Fruit fly (Drosophila melanogaster): ENCODE results near the gene Msr-110.

Gene Msr-110

DNA sequence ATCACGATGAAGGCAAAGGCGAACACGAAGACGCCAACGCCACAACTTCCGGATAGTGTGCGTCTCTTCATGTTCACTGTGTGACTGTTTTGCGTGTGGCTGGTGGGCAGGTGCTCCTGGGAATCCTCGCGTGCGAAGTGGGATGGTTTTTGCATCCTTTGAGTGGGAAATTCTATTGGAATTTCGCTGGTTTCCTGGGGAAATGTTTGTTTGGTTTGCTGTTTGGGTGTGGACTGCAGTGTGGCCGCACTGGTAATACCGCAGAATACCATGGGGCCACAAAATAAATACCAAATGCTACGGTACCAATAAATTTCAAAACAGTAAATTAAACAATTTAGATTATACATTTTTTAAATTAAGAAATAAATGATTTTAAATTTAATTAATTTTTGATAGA, 15.8 kb downstream of the Msr-110 start, which contains the start of gene sinu (continued):
- peak; percentile 71 for TF ChIP-seq CG4617 (GFP tag; optimal IDR thresholded peaks at IDR 0.05; ENCODE audit: borderline replicate concordance)
- no peak for TF ChIP-seq hth (optimal IDR thresholded peaks at IDR 0.05)
- TF ChIP-seq CG12391 (tag; optimal IDR thresholded peaks at IDR 0.05): no peak
- no peak for TF ChIP-seq CG12942 (GFP tag; optimal IDR thresholded peaks at IDR 0.05)
- peak; percentile 64 for TF ChIP-seq stwl (tag; optimal IDR thresholded peaks at IDR 0.05)
- no peak for TF ChIP-seq Lim3 (GFP tag; IDR thresholded peaks at IDR 0.05)
- no peak for TF ChIP-seq Hmr (GFP tag; optimal IDR thresholded peaks at IDR 0.05)
- TF ChIP-seq mam (GFP tag; optimal IDR thresholded peaks at IDR 0.05): no peak
- no peak for TF ChIP-seq CG10565 (GFP tag; optimal IDR thresholded peaks at IDR 0.05)
- TF ChIP-seq vnd (GFP tag; IDR thresholded peaks at IDR 0.05; ENCODE audit: partially characterized antibody): no peak
- no peak for TF ChIP-seq CG17912 (GFP tag; optimal IDR thresholded peaks at IDR 0.05)
- TF ChIP-seq Ets65A (GFP tag): no peak
- no peak for TF ChIP-seq CG13624 (GFP tag; optimal IDR thresholded peaks at IDR 0.05)
- no peak for TF ChIP-seq al (GFP tag; IDR thresholded peaks at IDR 0.05)
- TF ChIP-seq Poxn (GFP tag; IDR thresholded peaks at IDR 0.05): no peak
- TF ChIP-seq Dp (GFP tag; optimal IDR thresholded peaks at IDR 0.05): peak; percentile 17
- no peak for TF ChIP-seq ara (GFP tag; IDR thresholded peaks at IDR 0.05)
- TF ChIP-seq CrebB (tag; optimal IDR thresholded peaks at IDR 0.05): no peak
- TF ChIP-seq maf-S (GFP tag; optimal IDR thresholded peaks at IDR 0.05): no peak
- TF ChIP-seq CG11695 (GFP tag; IDR thresholded peaks at IDR 0.05): no peak
- TF ChIP-seq slou (GFP tag; optimal IDR thresholded peaks at IDR 0.05): no peak
- TF ChIP-seq CG1233 (GFP tag; optimal IDR thresholded peaks at IDR 0.05): no peak
- no peak for TF ChIP-seq CG13894 (tag; optimal IDR thresholded peaks at IDR 0.05)
- no peak for TF ChIP-seq NC2α (GFP tag; optimal IDR thresholded peaks at IDR 0.05)
- no peak for TF ChIP-seq gt (GFP tag; IDR thresholded peaks at IDR 0.05)
- TF ChIP-seq CG4820 (GFP tag; optimal IDR thresholded peaks at IDR 0.05): no peak
- TF ChIP-seq D (optimal IDR thresholded peaks at IDR 0.05): no peak
- no peak for TF ChIP-seq D (GFP tag; optimal IDR thresholded peaks at IDR 0.05)
- no peak for TF ChIP-seq CG17328 (GFP tag; IDR thresholded peaks at IDR 0.05)
- TF ChIP-seq MBD-R2 (GFP tag; IDR thresholded peaks at IDR 0.05): peak; percentile 61
- TF ChIP-seq Dbx (GFP tag; IDR thresholded peaks at IDR 0.05): no peak
- no peak for TF ChIP-seq CG15011 (GFP tag; optimal IDR thresholded peaks at IDR 0.05)
- no peak for TF ChIP-seq D19A (tag; optimal IDR thresholded peaks at IDR 0.05)
- no peak for TF ChIP-seq CG6272 (GFP tag; IDR thresholded peaks at IDR 0.05)
- TF ChIP-seq CG11560 (tag; IDR thresholded peaks at IDR 0.05): no peak
- TF ChIP-seq dysf (GFP tag; IDR thresholded peaks at IDR 0.05): no peak
- TF ChIP-seq MESR4 (GFP tag; optimal IDR thresholded peaks at IDR 0.05): peak; percentile 84
- no peak for TF ChIP-seq grn (GFP tag; optimal IDR thresholded peaks at IDR 0.05)
- TF ChIP-seq BEAF-32 (GFP tag; optimal IDR thresholded peaks at IDR 0.05): peak; percentile 11
- peak; percentile 4 for TF ChIP-seq CG12659 (GFP tag; optimal IDR thresholded peaks at IDR 0.05)
- TF ChIP-seq unc-4 (GFP tag; IDR thresholded peaks at IDR 0.05; ENCODE audit: partially characterized antibody): no peak
- no peak for TF ChIP-seq CG31441 (GFP tag; IDR thresholded peaks at IDR 0.05)
- TF ChIP-seq CG32767 (GFP tag; IDR thresholded peaks at IDR 0.05): no peak
- no peak for TF ChIP-seq run (tag; optimal IDR thresholded peaks at IDR 0.05)
- TF ChIP-seq Nf-YB (GFP tag; optimal IDR thresholded peaks at IDR 0.05): no peak
- no peak for TF ChIP-seq nom (GFP tag; optimal IDR thresholded peaks at IDR 0.05)
- TF ChIP-seq Med (GFP tag): no peak
- peak; percentile 70 for TF ChIP-seq YL-1 (GFP tag; optimal IDR thresholded peaks at IDR 0.05)
- TF ChIP-seq zen (tag; optimal IDR thresholded peaks at IDR 0.05): no peak
- TF ChIP-seq Camta (GFP tag; optimal IDR thresholded peaks at IDR 0.05): no peak
- TF ChIP-seq Oli (tag; optimal IDR thresholded peaks at IDR 0.05): no peak
- TF ChIP-seq CG8290 (GFP tag; optimal IDR thresholded peaks at IDR 0.05): no peak
- TF ChIP-seq CG8290 (tag; optimal IDR thresholded peaks at IDR 0.05): no peak
